Fruit fly (Drosophila melanogaster): ENCODE measurements around the gene Ho.
A peak's percentile ranks its signal among the peaks of the same experiment; 100 is the strongest.

The Ho gene

DNA sequence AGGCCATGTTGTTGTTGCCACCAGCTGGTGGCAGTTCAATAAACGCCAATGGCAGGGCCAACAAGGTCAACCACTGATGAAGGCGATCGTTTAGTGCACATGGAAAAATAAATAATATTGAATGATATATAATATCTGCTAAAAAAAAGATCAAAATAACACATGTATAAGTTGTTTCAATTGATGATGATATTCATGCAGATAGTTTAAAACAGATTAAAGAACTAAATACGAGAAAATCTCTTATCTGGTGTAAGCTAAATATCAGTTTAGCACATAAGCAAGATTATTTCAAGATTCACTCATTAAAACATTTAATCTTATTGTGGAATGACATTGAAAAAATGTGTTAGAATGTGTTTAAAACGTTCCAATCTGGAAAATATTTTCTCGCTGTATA is 16.1 kb upstream of the Ho start (continued):
- no peak for TF ChIP-seq Dad (GFP tag; optimal IDR thresholded peaks at IDR 0.05)
- TF ChIP-seq CG1603 (tag; optimal IDR thresholded peaks at IDR 0.05), result peak; percentile 12
- no peak for TF ChIP-seq sima (GFP tag; optimal IDR thresholded peaks at IDR 0.05)
- no peak for TF ChIP-seq CG3847 (GFP tag; IDR thresholded peaks at IDR 0.05)
- no peak for TF ChIP-seq pum (GFP tag; optimal IDR thresholded peaks at IDR 0.05)
- no peak for TF ChIP-seq corto (GFP tag; optimal IDR thresholded peaks at IDR 0.05)
- no peak for TF ChIP-seq zen2 (GFP tag; IDR thresholded peaks at IDR 0.05; ENCODE audit: partially characterized antibody)
- no peak for TF ChIP-seq BEAF-32 (GFP tag; optimal IDR thresholded peaks at IDR 0.05)
- peak; percentile 7 for TF ChIP-seq bcd (GFP tag; optimal IDR thresholded peaks at IDR 0.05)
- TF ChIP-seq CG16779 (GFP tag; IDR thresholded peaks at IDR 0.05), result no peak
- no peak for TF ChIP-seq CG7372 (GFP tag; IDR thresholded peaks at IDR 0.05)
- TF ChIP-seq sr (GFP tag; IDR thresholded peaks at IDR 0.05), result no peak
- no peak for TF ChIP-seq jing (GFP tag; optimal IDR thresholded peaks at IDR 0.05)
- TF ChIP-seq Hmr (GFP tag; optimal IDR thresholded peaks at IDR 0.05), result peak; percentile 36
- TF ChIP-seq CG5953 (GFP tag; IDR thresholded peaks at IDR 0.05), result no peak
- no peak for TF ChIP-seq Nf-YA (GFP tag; IDR thresholded peaks at IDR 0.05)
- TF ChIP-seq CG6854 (GFP tag; optimal IDR thresholded peaks at IDR 0.05), result no peak
- TF ChIP-seq Hr78 (GFP tag; optimal IDR thresholded peaks at IDR 0.05), result peak in 1 of 2 experiments; percentile 64
- no peak for TF ChIP-seq CG8944 (GFP tag; optimal IDR thresholded peaks at IDR 0.05)
- TF ChIP-seq HmgZ (tag; optimal IDR thresholded peaks at IDR 0.05), result no peak
- TF ChIP-seq lab (GFP tag; optimal IDR thresholded peaks at IDR 0.05), result peak; percentile 48
- TF ChIP-seq CG12391 (tag; optimal IDR thresholded peaks at IDR 0.05), result peak; percentile 65
- no peak for TF ChIP-seq maf-S (GFP tag; optimal IDR thresholded peaks at IDR 0.05)
- peak; percentile 35 for TF ChIP-seq Ssrp (tag; optimal IDR thresholded peaks at IDR 0.05)
- TF ChIP-seq Asciz (GFP tag; optimal IDR thresholded peaks at IDR 0.05), result peak; percentile 45
- peak; percentile 27 for TF ChIP-seq gcm (GFP tag; optimal IDR thresholded peaks at IDR 0.05)
- TF ChIP-seq so (GFP tag; IDR thresholded peaks at IDR 0.05), result no peak
- peak; percentile 23 for TF ChIP-seq CG4820 (GFP tag; optimal IDR thresholded peaks at IDR 0.05)
- no peak for TF ChIP-seq CG32532 (GFP tag; IDR thresholded peaks at IDR 0.05)
- no peak for TF ChIP-seq her (GFP tag; optimal IDR thresholded peaks at IDR 0.05)
- peak; percentile 3 for TF ChIP-seq CG8281 (tag; optimal IDR thresholded peaks at IDR 0.05)
- TF ChIP-seq insv (GFP tag; optimal IDR thresholded peaks at IDR 0.05), result no peak
- TF ChIP-seq CG10274 (GFP tag; optimal IDR thresholded peaks at IDR 0.05), result no peak
- no peak for TF ChIP-seq croc (GFP tag; conservative IDR thresholded peaks at IDR 0.05)
- no peak for TF ChIP-seq CG9215 (GFP tag; IDR thresholded peaks at IDR 0.05)
- peak in 1 of 2 experiments; percentile 83 for TF ChIP-seq Hr51 (GFP tag; optimal IDR thresholded peaks at IDR 0.05)
- peak; percentile 32 for TF ChIP-seq PHDP (tag; optimal IDR thresholded peaks at IDR 0.05)
- no peak for TF ChIP-seq Dek (tag; optimal IDR thresholded peaks at IDR 0.05)
- no peak for TF ChIP-seq CG4617 (GFP tag; optimal IDR thresholded peaks at IDR 0.05; ENCODE audit: borderline replicate concordance)
- TF ChIP-seq mam (GFP tag; optimal IDR thresholded peaks at IDR 0.05), result no peak
- no peak for TF ChIP-seq ara (GFP tag; IDR thresholded peaks at IDR 0.05)
- no peak for TF ChIP-seq sob (GFP tag; IDR thresholded peaks at IDR 0.05)
- no peak for TF ChIP-seq CG3995 (GFP tag; optimal IDR thresholded peaks at IDR 0.05)
- no peak for TF ChIP-seq sc (optimal IDR thresholded peaks at IDR 0.05)
- no peak for TF ChIP-seq sc (GFP tag; optimal IDR thresholded peaks at IDR 0.05)
- no peak for TF ChIP-seq H2.0 (GFP tag; IDR thresholded peaks at IDR 0.05)
- no peak for TF ChIP-seq B-H2 (GFP tag; optimal IDR thresholded peaks at IDR 0.05)
- no peak for TF ChIP-seq zen (tag; optimal IDR thresholded peaks at IDR 0.05)
- TF ChIP-seq NK7.1 (GFP tag; optimal IDR thresholded peaks at IDR 0.05), result no peak
- TF ChIP-seq CG1792 (GFP tag; optimal IDR thresholded peaks at IDR 0.05), result no peak
- TF ChIP-seq Spps (tag; optimal IDR thresholded peaks at IDR 0.05), result no peak
- no peak for TF ChIP-seq CG9609 (GFP tag; optimal IDR thresholded peaks at IDR 0.05)
